Worm (Caenorhabditis elegans) whole organism, L1 larva: ENCODE data around the gene srj-55.

Experiments
- C34B4.2 ChIP-seq: sonication (generic microtip); optimal IDR thresholded peaks from 2 replicates; lab custom pipeline; 2017; ENCODE audit warnings: mild to moderate bottlenecking, missing genetic modification characterization, missing compliant biosample characterization
- F16B12.6 ChIP-seq: fragments of 150-350 bp; optimal IDR thresholded peaks from 2 replicates; lab custom pipeline; 2014; ENCODE audit warnings: missing biosample characterization, missing genetic modification characterization
- Y116A8C.19 ChIP-seq: sonication (generic microtip); optimal IDR thresholded peaks from 2 replicates; lab custom pipeline; 2016; ENCODE audit warnings: missing compliant biosample characterization, missing genetic modification characterization, borderline replicate concordance
- alr-1 ChIP-seq: fragments of 200-800 bp; sonication (Bioruptor generic); optimal IDR thresholded peaks from 2 replicates; lab custom pipeline; 2018; ENCODE audit warnings: borderline replicate concordance, mild to moderate bottlenecking, missing genetic modification characterization, missing compliant biosample characterization
- ceh-8 ChIP-seq: fragments of 200-800 bp; sonication (Bioruptor generic); optimal IDR thresholded peaks from 2 replicates; lab custom pipeline; 2018; ENCODE audit warnings: mild to moderate bottlenecking, missing genetic modification characterization, moderate library complexity, missing compliant biosample characterization
- ceh-82 ChIP-seq, 3 experiments: fragments of 150-350 bp in 1 of 3; sonication (generic microtip) in 2 of 3; optimal IDR thresholded peaks; 2 replicates each; lab custom pipeline; 2014 to 2017; ENCODE audit warnings: missing biosample characterization in 3 of 3, missing genetic modification characterization in 3 of 3
- dsc-1 ChIP-seq: sonication (generic microtip); optimal IDR thresholded peaks from 2 replicates; lab custom pipeline; 2016; ENCODE audit warnings: mild to moderate bottlenecking, missing genetic modification characterization, missing compliant biosample characterization
- efl-1 ChIP-seq, 4 experiments: fragments of 150-350 bp; optimal IDR thresholded peaks in 3 of 4; peaks in 1 of 4; 1 replicate in 1 of 4; 2 replicates in 3 of 4; lab custom pipeline; 2014; ENCODE audit warnings: missing biosample characterization in 2 of 4, missing genetic modification characterization in 2 of 4, missing genetic modification reagents in 2 of 4
- egl-27 ChIP-seq, 2 experiments: fragments of 150-350 bp in 1 of 2; sonication (generic microtip); optimal IDR thresholded peaks; 3 replicates each; lab custom pipeline; 2017 to 2018; ENCODE audit warnings: missing biosample characterization in 2 of 2, missing genetic modification characterization in 2 of 2, missing genetic modification reagents in 2 of 2
- elt-2 ChIP-seq: sonication (generic microtip); optimal IDR thresholded peaks from 2 replicates; lab custom pipeline; 2016; ENCODE audit warnings: missing genetic modification characterization, mild to moderate bottlenecking, inconsistent platforms, missing compliant biosample characterization, missing genetic modification reagents
- hlh-17 ChIP-seq: fragments of 200-800 bp; sonication (Bioruptor generic); optimal IDR thresholded peaks from 2 replicates; lab custom pipeline; 2018; ENCODE audit warnings: missing genetic modification characterization, mild to moderate bottlenecking, missing compliant biosample characterization, moderate library complexity, borderline replicate concordance
- hlh-4 ChIP-seq: sonication (generic microtip); optimal IDR thresholded peaks from 2 replicates; lab custom pipeline; 2016; ENCODE audit warnings: mild to moderate bottlenecking, missing genetic modification characterization, missing compliant biosample characterization
- hpl-2 ChIP-seq: fragments of 150-350 bp; optimal IDR thresholded peaks from 2 replicates; lab custom pipeline; 2014; ENCODE audit warnings: missing biosample characterization, missing genetic modification reagents, missing genetic modification characterization
- irx-1 ChIP-seq: sonication (generic microtip); optimal IDR thresholded peaks from 2 replicates; lab custom pipeline; 2016; ENCODE audit warnings: missing genetic modification characterization, missing compliant biosample characterization
- lin-14 ChIP-seq: fragments of 200-800 bp; sonication (Bioruptor generic); optimal IDR thresholded peaks from 2 replicates; lab custom pipeline; 2018; ENCODE audit warnings: mild to moderate bottlenecking, missing genetic modification characterization, moderate library complexity, missing compliant biosample characterization
- lin-15B ChIP-seq: fragments of 150-350 bp; sonication (generic microtip); optimal IDR thresholded peaks from 3 replicates; lab custom pipeline; 2014; ENCODE audit warnings: missing biosample characterization, missing genetic modification characterization
- lin-35 ChIP-seq, 2 experiments: fragments of 150-350 bp; optimal IDR thresholded peaks; 2 replicates each; lab custom pipeline; 2014; ENCODE audit warnings: missing biosample characterization in 2 of 2, missing genetic modification characterization in 2 of 2, missing genetic modification reagents in 2 of 2
- lin-39 ChIP-seq: fragments of 150-350 bp; optimal IDR thresholded peaks from 2 replicates; lab custom pipeline; 2014; ENCODE audit warnings: missing biosample characterization, missing genetic modification reagents, missing genetic modification characterization
- mab-9 ChIP-seq: fragments of 200-800 bp; sonication (Bioruptor generic); IDR thresholded peaks from 2 replicates; pipeline ENCODE4 v1.3.6; 2022; ENCODE audit warnings: missing genetic modification reagents, missing genetic modification characterization, missing compliant biosample characterization
- nhr-19 ChIP-seq: fragments of 200-800 bp; sonication (Bioruptor generic); conservative IDR thresholded peaks from 2 replicates; pipeline ENCODE4 v1.3.6; 2022; ENCODE audit warnings: missing genetic modification characterization, missing compliant biosample characterization
- nhr-71 ChIP-seq: sonication (generic microtip); optimal IDR thresholded peaks from 2 replicates; lab custom pipeline; 2016; ENCODE audit warnings: mild to moderate bottlenecking, missing genetic modification characterization, moderate library complexity, missing compliant biosample characterization
- nhr-77 ChIP-seq: fragments of 150-350 bp; optimal IDR thresholded peaks from 2 replicates; lab custom pipeline; 2014; ENCODE audit warnings: missing biosample characterization, missing genetic modification characterization
- nhr-85 ChIP-seq: sonication (generic microtip); peaks from one replicate; lab custom pipeline; 2016; ENCODE audit warnings: missing genetic modification characterization, inconsistent platforms, missing compliant biosample characterization
- pag-3 ChIP-seq: sonication (generic microtip); optimal IDR thresholded peaks from 2 replicates; lab custom pipeline; 2017; ENCODE audit warnings: missing genetic modification characterization, mild to moderate bottlenecking, missing compliant biosample characterization, antibody characterized with exemption, borderline replicate concordance; ENCODE audit not compliant: insufficient read depth
- pqm-1 ChIP-seq: sonication (generic microtip); optimal IDR thresholded peaks from 3 replicates; lab custom pipeline; 2017; ENCODE audit warnings: missing biosample characterization, missing genetic modification characterization
- rnt-1 ChIP-seq: sonication (generic microtip); optimal IDR thresholded peaks from 2 replicates; lab custom pipeline; 2016; ENCODE audit warnings: mild to moderate bottlenecking, missing genetic modification characterization, moderate library complexity, missing compliant biosample characterization
- snpc-4 ChIP-seq: fragments of 150-350 bp; optimal IDR thresholded peaks from 2 replicates; lab custom pipeline; 2014; ENCODE audit warnings: missing biosample characterization, missing genetic modification characterization
- snu-23 ChIP-seq: sonication (generic microtip); optimal IDR thresholded peaks from 2 replicates; lab custom pipeline; 2016; ENCODE audit warnings: missing genetic modification characterization, missing compliant biosample characterization
- sup-37 ChIP-seq: fragments of 200-800 bp; sonication (Bioruptor generic); optimal IDR thresholded peaks from 2 replicates; lab custom pipeline; 2018; ENCODE audit warnings: mild to moderate bottlenecking, missing genetic modification characterization, missing compliant biosample characterization
- tlp-1 ChIP-seq: fragments of 150-350 bp; optimal IDR thresholded peaks from 2 replicates; lab custom pipeline; 2014; ENCODE audit warnings: missing biosample characterization, missing genetic modification characterization
- unc-130 ChIP-seq: fragments of 150-350 bp; optimal IDR thresholded peaks from 2 replicates; lab custom pipeline; 2017; ENCODE audit warnings: missing biosample characterization, missing genetic modification characterization, inconsistent platforms
- unc-86 ChIP-seq: sonication (generic microtip); optimal IDR thresholded peaks from 2 replicates; lab custom pipeline; 2016; ENCODE audit warnings: missing genetic modification characterization, missing compliant biosample characterization
- unc-98 ChIP-seq: fragments of 200-800 bp; sonication (Bioruptor generic); IDR thresholded peaks from 2 replicates; pipeline ENCODE4 v1.3.6; 2022; ENCODE audit warnings: missing genetic modification characterization, missing compliant biosample characterization
- xbp-1 ChIP-seq: sonication (generic microtip); optimal IDR thresholded peaks from 2 replicates; lab custom pipeline; 2016; ENCODE audit warnings: missing genetic modification characterization, missing compliant biosample characterization
- zag-1 ChIP-seq: fragments of 150-350 bp; optimal IDR thresholded peaks from 2 replicates; lab custom pipeline; 2014; ENCODE audit warnings: missing biosample characterization, missing genetic modification characterization
- zip-4 ChIP-seq: fragments of 200-800 bp; sonication (Bioruptor generic); optimal IDR thresholded peaks from 2 replicates; lab custom pipeline; 2018; ENCODE audit warnings: mild to moderate bottlenecking, missing genetic modification characterization, moderate library complexity, missing compliant biosample characterization
- ztf-11 ChIP-seq, 2 experiments: sonication (generic microtip); optimal IDR thresholded peaks; 2 replicates each; lab custom pipeline; 2016 to 2017; ENCODE audit warnings: missing genetic modification characterization in 2 of 2, missing biosample characterization in 1 of 2, missing compliant biosample characterization in 1 of 2

The srj-55 gene

ce11 chrV:2821618-2822272, 36.0 kb downstream of the srj-55 start, which contains the start of gene srh-36:
Gene srh-36 (minus strand): TSS chrV:2821668.
- no peak for TF ChIP-seq lin-15B (tag; lab: Kevin White, UChicago)
- TF ChIP-seq snpc-4 (tag; lab: Kevin White, UChicago) = peak; percentile 29

ce11 chrV:2818117-2818516, 39.6 kb downstream of the srj-55 start, which contains the start of gene srt-34:
Gene srt-34 (minus strand): TSS chrV:2818217.
- TF ChIP-seq nhr-85 (peak; percentile 12), C34B4.2 (tag; lab: Kevin White, UChicago) (no peak)

ce11 chrV:2815956-2816355, 41.8 kb downstream of the srj-55 start, which contains the start of gene F54E2.5:
Gene F54E2.5 (minus strand): TSS chrV:2816056.
- TF ChIP-seq sup-37 (GFP tag; lab: Kevin White, UChicago) (no peak), efl-1 (optimal IDR thresholded peaks at IDR 0.05; lab: Kevin White, UChicago) (no peak), efl-1 (GFP tag; optimal IDR thresholded peaks at IDR 0.05 in 1 of 2; lab: Kevin White, UChicago) (peak in 1 of 2 experiments; percentile 2), hlh-4 (tag; lab: Kevin White, UChicago) (peak; percentile 31)
- TF ChIP-seq, all 84 proteins: peak for 2

ce11 chrV:2813856-2814255, 43.9 kb downstream of the srj-55 start, which contains the start of gene F54E2.9:
Gene F54E2.9 (minus strand): TSS chrV:2813987.
- TF ChIP-seq nhr-71 (tag; lab: Kevin White, UChicago) (peak; percentile 23), hlh-4 (tag; lab: Kevin White, UChicago) (peak; percentile 82), efl-1 (optimal IDR thresholded peaks at IDR 0.05; lab: Kevin White, UChicago) (no peak), efl-1 (GFP tag; optimal IDR thresholded peaks at IDR 0.05 in 1 of 2; lab: Kevin White, UChicago) (peak in 1 of 2 experiments; percentile 85), ceh-82 (tag; optimal IDR thresholded peaks at IDR 0.05; lab: Kevin White, UChicago) (no peak)

ce11 chrV:2810164-2810563, 47.6 kb downstream of the srj-55 start, which contains the start of gene F54E2.1:
Gene F54E2.1 (plus strand): TSS chrV:2810398.
- TF ChIP-seq zip-4 (no peak), egl-27 (tag; optimal IDR thresholded peaks at IDR 0.05; lab: Kevin White, UChicago) (no peak), lin-35 (GFP tag; optimal IDR thresholded peaks at IDR 0.05; lab: Kevin White, UChicago) (peak in 1 of 2 experiments; percentile 25), ztf-11 (tag; optimal IDR thresholded peaks at IDR 0.05; lab: Kevin White, UChicago) (no peak), hlh-17 (GFP tag; lab: Kevin White, UChicago) (no peak), mab-9 (GFP tag; lab: Robert Waterston, UW) (no peak), ceh-8 (no peak), hpl-2 (no peak), unc-130 (tag; lab: Kevin White, UChicago) (no peak), tlp-1 (tag; lab: Kevin White, UChicago) (peak; percentile 79), irx-1 (no peak), Y116A8C.19 (tag; lab: Kevin White, UChicago) (no peak), unc-86 (tag; lab: Kevin White, UChicago) (no peak), nhr-85 (no peak), alr-1 (tag; lab: Kevin White, UChicago) (no peak), unc-98 (no peak), F16B12.6 (no peak), lin-39 (tag; lab: Kevin White, UChicago) (no peak), pqm-1 (peak; percentile 97), elt-2 (tag; lab: Kevin White, UChicago) (peak; percentile 87), sup-37 (GFP tag; lab: Kevin White, UChicago) (no peak)
- TF ChIP-seq, all 84 proteins: peak for 4

- TF ChIP-seq dsc-1 (tag; lab: Kevin White, UChicago) (peak; percentile 26), nhr-71 (tag; lab: Kevin White, UChicago) (peak; percentile 34), nhr-77 (tag; lab: Kevin White, UChicago) (no peak), zip-4 (no peak), pag-3 (peak; percentile 81), rnt-1 (tag; lab: Kevin White, UChicago) (peak; percentile 58), lin-14 (GFP tag; lab: Kevin White, UChicago) (peak; percentile 54), xbp-1 (tag; lab: Kevin White, UChicago) (no peak), zag-1 (no peak), snu-23 (GFP tag; lab: Kevin White, UChicago) (no peak), nhr-19 (GFP tag; lab: Robert Waterston, UW) (0 out of 2 replicates have a peak, but pooled peaks have one; percentile 5), Y116A8C.19 (tag; lab: Kevin White, UChicago) (no peak), irx-1 (no peak)
Observed at ce11 chrV:2809443-2809842, 48.3 kb downstream of the srj-55 start.
